Fruit fly (Drosophila melanogaster) whole organism, embryonic: Measurements from ENCODE around the gene Rchy1.

Experiments used
- Atf3 ChIP-seq: fragments of 200-800 bp; sonication (Bioruptor generic); optimal IDR thresholded peaks from 3 replicates; lab custom pipeline; 2016; ENCODE audit warnings: missing biosample characterization, missing genetic modification characterization
- B-H2 ChIP-seq: fragments of 200-800 bp; sonication (Bioruptor generic); optimal IDR thresholded peaks from 2 replicates; lab custom pipeline; 2018; ENCODE audit warnings: missing biosample characterization, mild to moderate bottlenecking, missing genetic modification characterization
- Blimp-1 ChIP-seq: fragments of 200-800 bp; sonication (Bioruptor generic); optimal IDR thresholded peaks from 3 replicates; lab custom pipeline; 2018; ENCODE audit warnings: missing biosample characterization, missing genetic modification characterization, mild to moderate bottlenecking, moderate library complexity, missing genetic modification reagents
- CG10462 ChIP-seq: fragments of 200-800 bp; sonication (Bioruptor generic); optimal IDR thresholded peaks from 2 replicates; lab custom pipeline; 2016; ENCODE audit warnings: missing biosample characterization, missing genetic modification characterization
- CG12236 ChIP-seq: fragments of 200-800 bp; sonication (Bioruptor generic); optimal IDR thresholded peaks from 2 replicates; lab custom pipeline; 2016; ENCODE audit warnings: missing biosample characterization, missing genetic modification characterization
- CG14014 ChIP-seq: fragments of 200-800 bp; sonication (Bioruptor generic); IDR thresholded peaks from 2 replicates; pipeline ENCODE4 v1.3.6; 2022; ENCODE audit warnings: missing biosample characterization, missing genetic modification characterization
- CG14710 ChIP-seq: fragments of 200-800 bp; sonication (Bioruptor generic); optimal IDR thresholded peaks from 3 replicates; lab custom pipeline; 2019; ENCODE audit warnings: missing biosample characterization, mild to moderate bottlenecking, missing genetic modification characterization, moderate library complexity
- CG17328 ChIP-seq: fragments of 200-800 bp; sonication (Bioruptor generic); IDR thresholded peaks from 2 replicates; pipeline ENCODE4 v1.3.6; 2022; ENCODE audit warnings: missing biosample characterization, missing genetic modification characterization
- CG17568 ChIP-seq: fragments of 200-800 bp; sonication (Bioruptor generic); optimal IDR thresholded peaks from 2 replicates; lab custom pipeline; 2018; ENCODE audit warnings: missing biosample characterization, mild to moderate bottlenecking, missing genetic modification characterization, moderate library complexity
- CG17912 ChIP-seq: fragments of 200-800 bp; sonication (Bioruptor generic); optimal IDR thresholded peaks from 2 replicates; lab custom pipeline; 2018; ENCODE audit warnings: missing biosample characterization, mild to moderate bottlenecking, missing genetic modification characterization
- CG1832 ChIP-seq: fragments of 200-800 bp; sonication (Bioruptor generic); optimal IDR thresholded peaks from 2 replicates; lab custom pipeline; 2017; ENCODE audit warnings: missing biosample characterization, mild to moderate bottlenecking, missing genetic modification characterization, inconsistent platforms
- CG30020 ChIP-seq: fragments of 200-800 bp; optimal IDR thresholded peaks from 2 replicates; lab custom pipeline; 2019; ENCODE audit warnings: missing biosample characterization, mild to moderate bottlenecking, missing genetic modification characterization, moderate library complexity
- CG34376 ChIP-seq: fragments of 200-800 bp; sonication (Bioruptor generic); optimal IDR thresholded peaks from 2 replicates; lab custom pipeline; 2018; ENCODE audit warnings: missing biosample characterization, mild to moderate bottlenecking, missing genetic modification characterization
- CG3847 ChIP-seq: fragments of 200-800 bp; sonication (Bioruptor generic); IDR thresholded peaks from 2 replicates; pipeline ENCODE4 v1.3.6; 2022; ENCODE audit warnings: missing biosample characterization, missing genetic modification characterization
- CG4360 ChIP-seq: fragments of 200-800 bp; sonication (Bioruptor generic); IDR thresholded peaks from 2 replicates; pipeline ENCODE4 v1.3.6; 2022; ENCODE audit warnings: missing biosample characterization, missing genetic modification characterization
- CG43689 ChIP-seq: fragments of 200-800 bp; sonication (Bioruptor generic); IDR thresholded peaks from 2 replicates; pipeline ENCODE4 v1.3.6; 2022; ENCODE audit warnings: missing biosample characterization, missing genetic modification characterization
- CG7963 ChIP-seq: fragments of 200-800 bp; sonication (Bioruptor generic); IDR thresholded peaks from 3 replicates; pipeline ENCODE4 v1.3.6; 2022; ENCODE audit warnings: missing biosample characterization, missing genetic modification characterization; ENCODE audit not compliant: partially characterized antibody
- Dp ChIP-seq: fragments of 200-800 bp; sonication (Bioruptor generic); optimal IDR thresholded peaks from 2 replicates; lab custom pipeline; 2018; ENCODE audit warnings: missing biosample characterization, mild to moderate bottlenecking, missing genetic modification characterization, moderate library complexity
- Dref ChIP-seq: fragments of 200-800 bp; sonication (Bioruptor generic); IDR thresholded peaks from 2 replicates; pipeline ENCODE4 v1.3.6; 2022; ENCODE audit warnings: missing biosample characterization, missing genetic modification characterization
- Ets97D ChIP-seq: fragments of 200-800 bp; sonication (Bioruptor generic); optimal IDR thresholded peaks from 3 replicates; lab custom pipeline; 2016; ENCODE audit warnings: missing biosample characterization, missing genetic modification characterization
- Fer1 ChIP-seq: fragments of 200-800 bp; sonication (Bioruptor generic); optimal IDR thresholded peaks from 2 replicates; lab custom pipeline; 2017; ENCODE audit warnings: missing biosample characterization, mild to moderate bottlenecking, missing genetic modification characterization
- Hmx ChIP-seq: fragments of 200-800 bp; sonication (Bioruptor generic); optimal IDR thresholded peaks from 2 replicates; lab custom pipeline; 2016; ENCODE audit warnings: missing biosample characterization, missing genetic modification characterization
- Lhr ChIP-seq: fragments of 200-800 bp; sonication (Bioruptor generic); optimal IDR thresholded peaks from 3 replicates; lab custom pipeline; 2017; ENCODE audit warnings: mild to moderate bottlenecking, missing biosample characterization, missing genetic modification reagents, missing genetic modification characterization
- Lpt ChIP-seq: fragments of >200 bp; optimal IDR thresholded peaks from 2 replicates; lab custom pipeline; 2018; ENCODE audit warnings: missing biosample characterization, missing genetic modification characterization
- Mes4 ChIP-seq: fragments of 200-800 bp; sonication (Bioruptor generic); optimal IDR thresholded peaks from 2 replicates; lab custom pipeline; 2016; ENCODE audit warnings: missing biosample characterization, missing genetic modification characterization
- NC2β ChIP-seq: fragments of 200-800 bp; sonication (Bioruptor generic); optimal IDR thresholded peaks from 2 replicates; lab custom pipeline; 2016; ENCODE audit warnings: missing biosample characterization, missing genetic modification characterization
- NFAT ChIP-seq: fragments of 200-800 bp; sonication (Bioruptor generic); IDR thresholded peaks from 2 replicates; pipeline ENCODE4 v1.3.6; 2022; ENCODE audit warnings: missing biosample characterization, missing genetic modification characterization
- Oli ChIP-seq: fragments of 200-800 bp; sonication (Bioruptor generic); optimal IDR thresholded peaks from 2 replicates; lab custom pipeline; 2018; ENCODE audit warnings: missing biosample characterization, mild to moderate bottlenecking, missing genetic modification characterization, moderate library complexity
- Pdp1 ChIP-seq, 2 experiments: fragments of 200-800 bp; sonication (Bioruptor generic); optimal IDR thresholded peaks; 3 replicates each; lab custom pipeline; 2016; ENCODE audit warnings: missing biosample characterization in 2 of 2, missing genetic modification characterization in 2 of 2, mild to moderate bottlenecking in 1 of 2, moderate library complexity in 1 of 2
- Sin3A ChIP-seq: fragments of >200 bp; optimal IDR thresholded peaks from 2 replicates; lab custom pipeline; 2018
- Stat92E ChIP-seq, 3 experiments: fragments of >200 bp in 2 of 3; fragments of 200-800 bp in 1 of 3; sonication (Bioruptor generic) in 1 of 3; optimal IDR thresholded peaks; 2 replicates each; lab custom pipeline; 2017 to 2019; ENCODE audit warnings: missing biosample characterization in 3 of 3, missing genetic modification characterization in 3 of 3, mild to moderate bottlenecking in 1 of 3, moderate library complexity in 1 of 3
- Xrp1 ChIP-seq: fragments of 200-800 bp; sonication (Bioruptor generic); IDR thresholded peaks from 2 replicates; pipeline ENCODE4 v1.3.6; 2022; ENCODE audit warnings: missing biosample characterization, missing genetic modification characterization
- YL-1 ChIP-seq: fragments of 200-800 bp; sonication (Bioruptor generic); optimal IDR thresholded peaks from 3 replicates; lab custom pipeline; 2017; ENCODE audit warnings: missing biosample characterization, mild to moderate bottlenecking, missing genetic modification characterization
- abd-A ChIP-seq: fragments of 200-800 bp; sonication (Bioruptor generic); optimal IDR thresholded peaks from 3 replicates; lab custom pipeline; 2019; ENCODE audit warnings: missing biosample characterization, mild to moderate bottlenecking, missing genetic modification characterization, moderate library complexity
- ato ChIP-seq: fragments of 200-800 bp; sonication (Bioruptor generic); IDR thresholded peaks from 2 replicates; pipeline ENCODE4 v1.3.6; 2022; ENCODE audit warnings: missing biosample characterization, missing genetic modification characterization; ENCODE audit not compliant: partially characterized antibody
- bbx ChIP-seq: fragments of 200-800 bp; sonication (Bioruptor generic); IDR thresholded peaks from 2 replicates; pipeline ENCODE4 v1.3.6; 2022; ENCODE audit warnings: missing biosample characterization, missing genetic modification characterization; ENCODE audit not compliant: partially characterized antibody
- crc ChIP-seq: fragments of 200-800 bp; sonication (Bioruptor generic); optimal IDR thresholded peaks from 2 replicates; lab custom pipeline; 2016; ENCODE audit warnings: missing biosample characterization, missing genetic modification characterization
- crp ChIP-seq, 2 experiments: fragments of 200-800 bp; sonication (Bioruptor generic); optimal IDR thresholded peaks; 2 replicates in 1 of 2; 3 replicates in 1 of 2; lab custom pipeline; 2017; ENCODE audit warnings: missing biosample characterization in 2 of 2, missing genetic modification characterization in 2 of 2, mild to moderate bottlenecking in 1 of 2, moderate library complexity in 1 of 2
- en ChIP-seq: fragments of 200-800 bp; sonication (Bioruptor generic); optimal IDR thresholded peaks from 2 replicates; lab custom pipeline; 2016; ENCODE audit warnings: missing biosample characterization, missing genetic modification characterization
- hb ChIP-seq: fragments of 200-800 bp; sonication (Bioruptor generic); IDR thresholded peaks from 3 replicates; pipeline ENCODE4 v1.3.6; 2022; ENCODE audit warnings: missing biosample characterization, missing genetic modification characterization; ENCODE audit not compliant: partially characterized antibody
- knrl ChIP-seq: fragments of 200-800 bp; sonication (Bioruptor generic); IDR thresholded peaks from 3 replicates; pipeline ENCODE4 v1.3.6; 2022; ENCODE audit warnings: missing biosample characterization, missing genetic modification characterization; ENCODE audit not compliant: partially characterized antibody
- phol ChIP-seq: fragments of 200-800 bp; sonication (Bioruptor generic); optimal IDR thresholded peaks from 3 replicates; lab custom pipeline; 2018; ENCODE audit warnings: missing biosample characterization, mild to moderate bottlenecking, missing genetic modification characterization, moderate library complexity
- sna ChIP-seq: fragments of 200-800 bp; sonication (Bioruptor generic); IDR thresholded peaks from 2 replicates; pipeline ENCODE4 v1.3.6; 2022; ENCODE audit warnings: missing biosample characterization, missing genetic modification characterization; ENCODE audit not compliant: partially characterized antibody
- stwl ChIP-seq: fragments of 200-800 bp; sonication (Bioruptor generic); optimal IDR thresholded peaks from 3 replicates; lab custom pipeline; 2018; ENCODE audit warnings: missing biosample characterization, mild to moderate bottlenecking, missing genetic modification characterization, moderate library complexity
- sug ChIP-seq: fragments of 200-800 bp; optimal IDR thresholded peaks from 2 replicates; lab custom pipeline; 2019; ENCODE audit warnings: missing biosample characterization, mild to moderate bottlenecking, missing genetic modification characterization, moderate library complexity
- vvl ChIP-seq: fragments of 200-800 bp; sonication (Bioruptor generic); IDR thresholded peaks from 2 replicates; pipeline ENCODE4 v1.3.6; 2022; ENCODE audit warnings: missing biosample characterization, missing genetic modification characterization

The Rchy1 gene

dm6 chr2L:6479226-6479906 is 13.9 kb upstream of the Rchy1 start (continued):
- TF ChIP-seq Lhr (no peak), Mes4 (no peak), CG10462 (no peak), knrl (GFP tag; lab: Robert Waterston, UW) (no peak), B-H2 (GFP tag; lab: Kevin White, UChicago) (peak; percentile 51), CG1832 (no peak), Fer1 (GFP tag; lab: Kevin White, UChicago) (peak; percentile 85), CG17328 (GFP tag; lab: Robert Waterston, UW) (no peak), CG14014 (GFP tag; lab: Robert Waterston, UW) (peak; percentile 12; the same call in 1 of the 2 replicates), en (GFP tag; lab: Kevin White, UChicago) (no peak), NFAT (GFP tag; lab: Robert Waterston, UW) (peak; percentile 27; the same call in 1 of the 2 replicates), Lpt (GFP tag; lab: Kevin White, UChicago) (no peak)
- TF ChIP-seq, all 482 proteins: peak for 174

dm6 chr2L:6476753-6477152 is 11.3 kb upstream of the Rchy1 start, which contains the start of gene CG9536:
CG9536 (minus strand) TSS chr2L:6476975.
- TF ChIP-seq sug (tag; lab: Kevin White, UChicago) (peak; percentile 15), bbx (GFP tag; lab: Robert Waterston, UW) (peak; percentile 57; the same call in 1 of the 2 replicates), CG4360 (peak; percentile 82), Stat92E (GFP tag; optimal IDR thresholded peaks at IDR 0.05; lab: Kevin White, UChicago) (peak in 1 of 3 experiments; percentile 36), Lhr (peak; percentile 4), ato (GFP tag; lab: Robert Waterston, UW) (peak; percentile 69; the same call in 1 of the 2 replicates), CG17568 (GFP tag; lab: Kevin White, UChicago) (no peak), CG34376 (GFP tag; lab: Kevin White, UChicago) (peak; percentile 1), CG17912 (no peak), abd-A (tag; lab: Kevin White, UChicago) (no peak), phol (peak; percentile 82), crp (GFP tag; optimal IDR thresholded peaks at IDR 0.05; lab: Kevin White, UChicago) (peak in 1 of 2 experiments; percentile 3), Pdp1 (GFP tag; optimal IDR thresholded peaks at IDR 0.05; lab: Kevin White, UChicago) (peak in 1 of 2 experiments; percentile 20), hb (GFP tag; lab: Robert Waterston, UW) (peak; percentile 58; the same call in 1 of the 3 replicates), Ets97D (peak; percentile 39), NC2β (GFP tag; lab: Kevin White, UChicago) (no peak), crc (no peak), vvl (GFP tag; lab: Robert Waterston, UW) (0 out of 2 replicates have a peak, but pooled peaks have one; percentile 25), Dref (GFP tag; lab: Robert Waterston, UW) (peak; percentile 87), CG7963 (GFP tag; lab: Robert Waterston, UW) (0 out of 3 replicates have a peak, but pooled peaks have one; percentile 20), YL-1 (GFP tag; lab: Kevin White, UChicago) (peak; percentile 82), CG14710 (peak; percentile 17), Sin3A (peak; percentile 4), CG43689 (GFP tag; lab: Robert Waterston, UW) (no peak), Xrp1 (0 out of 2 replicates have a peak, but pooled peaks have one; percentile 14), Atf3 (GFP tag; lab: Kevin White, UChicago) (no peak), Oli (no peak), Dp (peak; percentile 89), CG12236 (GFP tag; lab: Kevin White, UChicago) (no peak), sna (peak; percentile 52), Blimp-1 (GFP tag; lab: Kevin White, UChicago) (no peak), Hmx (GFP tag; lab: Kevin White, UChicago) (no peak), CG3847 (GFP tag; lab: Robert Waterston, UW) (peak; percentile 30; the same call in 1 of the 2 replicates), en (GFP tag; lab: Kevin White, UChicago) (no peak), stwl (tag; lab: Kevin White, UChicago) (peak; percentile 73), CG30020 (tag; lab: Kevin White, UChicago) (peak; percentile 7)
